Fruit fly (Drosophila melanogaster): Measurements from ENCODE around the gene CG9231.

CG9231 gene

dm6 chr3L:19560695-19561246 is 25.0 kb downstream of the CG9231 start (continued):
- TF ChIP-seq dsx (GFP tag; optimal IDR thresholded peaks at IDR 0.05; ENCODE audit: poor library complexity, severe bottlenecking) (peak; percentile 98), CG3032 (tag; optimal IDR thresholded peaks at IDR 0.05) (peak; percentile 99), Eip78C (GFP tag) (peak; percentile 100), CG6163 (GFP tag; IDR thresholded peaks at IDR 0.05) (peak; percentile 99), Hr39 (GFP tag; optimal IDR thresholded peaks at IDR 0.05) (peak; percentile 98), CG6276 (GFP tag; optimal IDR thresholded peaks at IDR 0.05) (peak; percentile 96), CG16779 (tag; optimal IDR thresholded peaks at IDR 0.05) (peak; percentile 95), CG15336 (GFP tag; IDR thresholded peaks at IDR 0.05) (peak; percentile 99), topi (GFP tag; optimal IDR thresholded peaks at IDR 0.05) (peak; percentile 99), salr (GFP tag; optimal IDR thresholded peaks at IDR 0.05) (peak; percentile 93 to 97), net (GFP tag; optimal IDR thresholded peaks at IDR 0.05) (peak; percentile 99), acj6 (GFP tag; optimal IDR thresholded peaks at IDR 0.05) (peak; percentile 99), cyc (GFP tag; optimal IDR thresholded peaks at IDR 0.05) (peak; percentile 98), CG11902 (GFP tag; optimal IDR thresholded peaks at IDR 0.05) (peak; percentile 97), CG8119 (GFP tag; IDR thresholded peaks at IDR 0.05) (peak; percentile 99), Sox15 (GFP tag; optimal IDR thresholded peaks at IDR 0.05) (peak; percentile 94), Hr38 (GFP tag; optimal IDR thresholded peaks at IDR 0.05) (peak; percentile 43), CG10631 (GFP tag; optimal IDR thresholded peaks at IDR 0.05) (peak; percentile 99), CG31627 (GFP tag; optimal IDR thresholded peaks at IDR 0.05) (peak; percentile 98), CG34406 (GFP tag; optimal IDR thresholded peaks at IDR 0.05) (peak; percentile 98), Eip93F (GFP tag; optimal IDR thresholded peaks at IDR 0.05) (peak; percentile 99), CG11294 (GFP tag; IDR thresholded peaks at IDR 0.05) (peak; percentile 94), Lpt (GFP tag; optimal IDR thresholded peaks at IDR 0.05) (peak; percentile 98), pdm3 (GFP tag; optimal IDR thresholded peaks at IDR 0.05) (peak; percentile 98), Ets96B (tag; optimal IDR thresholded peaks at IDR 0.05) (peak; percentile 98), esn (GFP tag; optimal IDR thresholded peaks at IDR 0.05) (peak; percentile 99), CG10669 (GFP tag; optimal IDR thresholded peaks at IDR 0.05) (peak; percentile 98), Sox14 (GFP tag; optimal IDR thresholded peaks at IDR 0.05) (peak; percentile 98), lz (GFP tag; optimal IDR thresholded peaks at IDR 0.05) (peak; percentile 98)

dm6 chr3L:19560005-19560694 is 25.7 kb downstream of the CG9231 start:
- no peak for TF ChIP-seq CG10631 (GFP tag; optimal IDR thresholded peaks at IDR 0.05)
- peak; percentile 72 for TF ChIP-seq Hr38 (GFP tag; optimal IDR thresholded peaks at IDR 0.05)
- TF ChIP-seq CG16779 (tag; optimal IDR thresholded peaks at IDR 0.05) = no peak
- no peak for TF ChIP-seq Met (GFP tag; optimal IDR thresholded peaks at IDR 0.05)
- no peak for TF ChIP-seq Sox14 (GFP tag; optimal IDR thresholded peaks at IDR 0.05)
- TF ChIP-seq achi (GFP tag; optimal IDR thresholded peaks at IDR 0.05) = no peak
- no peak for TF ChIP-seq salr (GFP tag; optimal IDR thresholded peaks at IDR 0.05)
- TF ChIP-seq CG6792 (GFP tag; optimal IDR thresholded peaks at IDR 0.05) = no peak
- TF ChIP-seq fd85E (GFP tag; optimal IDR thresholded peaks at IDR 0.05) = no peak
- TF ChIP-seq CG7368 (GFP tag; optimal IDR thresholded peaks at IDR 0.05) = no peak
- no peak for TF ChIP-seq topi (GFP tag; optimal IDR thresholded peaks at IDR 0.05)
- no peak for TF ChIP-seq Lpt (GFP tag; optimal IDR thresholded peaks at IDR 0.05)
- TF ChIP-seq dsx (GFP tag; optimal IDR thresholded peaks at IDR 0.05; ENCODE audit: poor library complexity, severe bottlenecking) = peak; percentile 65
- TF ChIP-seq esn (GFP tag; optimal IDR thresholded peaks at IDR 0.05) = no peak
- TF ChIP-seq CG8119 (GFP tag; IDR thresholded peaks at IDR 0.05) = no peak
- TF ChIP-seq OdsH (GFP tag; optimal IDR thresholded peaks at IDR 0.05) = no peak
- no peak for TF ChIP-seq CG6854 (GFP tag; optimal IDR thresholded peaks at IDR 0.05)
- peak; percentile 75 for TF ChIP-seq CG6276 (GFP tag; optimal IDR thresholded peaks at IDR 0.05)
- peak in 1 of 2 experiments; percentile 69 for TF ChIP-seq ss (GFP tag; optimal IDR thresholded peaks at IDR 0.05)
- TF ChIP-seq Eip78C (GFP tag) = no peak
- no peak; the same call in 2 of the 3 replicates for TF ChIP-seq CG6163 (GFP tag; IDR thresholded peaks at IDR 0.05)

All from whole organism, prepupa.